Fruit fly (Drosophila melanogaster) whole organism, embryonic: ENCODE data around the gene CG6330.

Experiments used
- Ada2b ChIP-seq: fragments of 200-800 bp; sonication (Bioruptor generic); IDR thresholded peaks from 2 replicates; pipeline ENCODE4 v1.3.6; 2022; ENCODE audit warnings: missing biosample characterization, missing genetic modification characterization
- Bteb2 ChIP-seq: fragments of 200-800 bp; sonication (Bioruptor generic); optimal IDR thresholded peaks from 2 replicates; lab custom pipeline; 2016; ENCODE audit warnings: missing biosample characterization, missing genetic modification characterization
- CG11504 ChIP-seq: fragments of 200-800 bp; sonication (Bioruptor generic); optimal IDR thresholded peaks from 3 replicates; lab custom pipeline; 2019; ENCODE audit warnings: missing biosample characterization, mild to moderate bottlenecking, missing genetic modification characterization, moderate library complexity
- CG13287 ChIP-seq: fragments of 200-800 bp; sonication (Bioruptor generic); IDR thresholded peaks from 2 replicates; pipeline ENCODE4 v1.3.6; 2022; ENCODE audit warnings: missing biosample characterization, missing genetic modification characterization; ENCODE audit not compliant: partially characterized antibody
- CG14710 ChIP-seq: fragments of 200-800 bp; sonication (Bioruptor generic); optimal IDR thresholded peaks from 3 replicates; lab custom pipeline; 2019; ENCODE audit warnings: missing biosample characterization, mild to moderate bottlenecking, missing genetic modification characterization, moderate library complexity
- CG14965 ChIP-seq: fragments of 200-800 bp; sonication (Bioruptor generic); optimal IDR thresholded peaks from 2 replicates; lab custom pipeline; 2016; ENCODE audit warnings: missing biosample characterization, missing genetic modification characterization, borderline replicate concordance
- CG3726 ChIP-seq: fragments of 200-800 bp; sonication (Bioruptor generic); IDR thresholded peaks from 3 replicates; pipeline ENCODE4, ENCODE4 v1.3.6; 2022; ENCODE audit warnings: missing biosample characterization, missing genetic modification characterization
- CG4360 ChIP-seq: fragments of 200-800 bp; sonication (Bioruptor generic); IDR thresholded peaks from 2 replicates; pipeline ENCODE4 v1.3.6; 2022; ENCODE audit warnings: missing biosample characterization, missing genetic modification characterization
- CG4617 ChIP-seq: fragments of 200-800 bp; sonication (Bioruptor generic); optimal IDR thresholded peaks from 3 replicates; lab custom pipeline; 2016; ENCODE audit warnings: missing biosample characterization, missing genetic modification characterization, borderline replicate concordance
- CG6689 ChIP-seq: fragments of 200-800 bp; sonication (Bioruptor generic); IDR thresholded peaks from 2 replicates; pipeline ENCODE4 v1.3.6; 2022; ENCODE audit warnings: missing biosample characterization, missing genetic modification characterization
- CG8944 ChIP-seq: fragments of 200-800 bp; sonication (Bioruptor generic); optimal IDR thresholded peaks from 3 replicates; lab custom pipeline; 2016; ENCODE audit warnings: missing biosample characterization, missing genetic modification characterization
- CG9215 ChIP-seq: fragments of 200-800 bp; sonication (Bioruptor generic); IDR thresholded peaks from 2 replicates; pipeline ENCODE4 v1.3.6; 2022; ENCODE audit warnings: missing biosample characterization, missing genetic modification characterization
- CoRest ChIP-seq: fragments of 200-800 bp; sonication (Bioruptor generic); optimal IDR thresholded peaks from 3 replicates; lab custom pipeline; 2018; ENCODE audit warnings: missing biosample characterization, mild to moderate bottlenecking, missing genetic modification characterization, moderate library complexity
- Dll ChIP-seq: fragments of 200-800 bp; sonication (Bioruptor generic); IDR thresholded peaks from 4 replicates; pipeline ENCODE4 v1.3.6; 2022; ENCODE audit warnings: missing biosample characterization, missing genetic modification characterization; ENCODE audit not compliant: partially characterized antibody
- Ets97D ChIP-seq: fragments of 200-800 bp; sonication (Bioruptor generic); optimal IDR thresholded peaks from 3 replicates; lab custom pipeline; 2016; ENCODE audit warnings: missing biosample characterization, missing genetic modification characterization
- Hey ChIP-seq: fragments of 200-800 bp; sonication (Bioruptor generic); optimal IDR thresholded peaks from 3 replicates; lab custom pipeline; 2018; ENCODE audit warnings: missing biosample characterization, mild to moderate bottlenecking, missing genetic modification characterization
- MBD-R2 ChIP-seq: fragments of 200-800 bp; sonication (Bioruptor generic); IDR thresholded peaks from 2 replicates; pipeline ENCODE4 v1.3.6; 2022; ENCODE audit warnings: missing biosample characterization, missing genetic modification characterization
- MESR4 ChIP-seq: fragments of 200-800 bp; sonication (Bioruptor generic); optimal IDR thresholded peaks from 2 replicates; lab custom pipeline; 2018; ENCODE audit warnings: missing biosample characterization, mild to moderate bottlenecking, missing genetic modification characterization, moderate library complexity
- Med ChIP-seq: fragments of 200-800 bp; sonication (Bioruptor generic); peaks from one replicate; lab custom pipeline; 2016; ENCODE audit warnings: missing biosample characterization, missing genetic modification characterization, mild to moderate bottlenecking, inconsistent platforms, moderate library complexity
- Mes4 ChIP-seq: fragments of 200-800 bp; sonication (Bioruptor generic); optimal IDR thresholded peaks from 2 replicates; lab custom pipeline; 2016; ENCODE audit warnings: missing biosample characterization, missing genetic modification characterization
- NfI ChIP-seq: fragments of 200-800 bp; sonication (Bioruptor generic); optimal IDR thresholded peaks from 3 replicates; lab custom pipeline; 2018; ENCODE audit warnings: missing biosample characterization, mild to moderate bottlenecking, missing genetic modification characterization, moderate library complexity
- Oli ChIP-seq: fragments of 200-800 bp; sonication (Bioruptor generic); optimal IDR thresholded peaks from 2 replicates; lab custom pipeline; 2018; ENCODE audit warnings: missing biosample characterization, mild to moderate bottlenecking, missing genetic modification characterization, moderate library complexity
- Pdp1 ChIP-seq, 2 experiments: fragments of 200-800 bp; sonication (Bioruptor generic); optimal IDR thresholded peaks; 3 replicates each; lab custom pipeline; 2016; ENCODE audit warnings: missing biosample characterization in 2 of 2, missing genetic modification characterization in 2 of 2, mild to moderate bottlenecking in 1 of 2, moderate library complexity in 1 of 2
- Scr ChIP-seq: fragments of 200-800 bp; sonication (Bioruptor generic); IDR thresholded peaks from 2 replicates; pipeline ENCODE4 v1.3.6; 2022; ENCODE audit warnings: missing biosample characterization, missing genetic modification characterization; ENCODE audit not compliant: partially characterized antibody
- Sry-δ ChIP-seq: fragments of 200-800 bp; sonication (Bioruptor generic); optimal IDR thresholded peaks from 2 replicates; lab custom pipeline; 2016; ENCODE audit warnings: missing biosample characterization, missing genetic modification characterization
- Trl ChIP-seq, 3 experiments: fragments of >200 bp in 2 of 3; fragments of 200-800 bp in 1 of 3; sonication (Bioruptor generic) in 1 of 3; optimal IDR thresholded peaks; 2 replicates in 1 of 3; 3 replicates in 2 of 3; lab custom pipeline; 2016 to 2017; ENCODE audit warnings: missing biosample characterization in 1 of 3, missing genetic modification characterization in 1 of 3
- abd-A ChIP-seq: fragments of 200-800 bp; sonication (Bioruptor generic); optimal IDR thresholded peaks from 3 replicates; lab custom pipeline; 2019; ENCODE audit warnings: missing biosample characterization, mild to moderate bottlenecking, missing genetic modification characterization, moderate library complexity
- ato ChIP-seq: fragments of 200-800 bp; sonication (Bioruptor generic); IDR thresholded peaks from 2 replicates; pipeline ENCODE4 v1.3.6; 2022; ENCODE audit warnings: missing biosample characterization, missing genetic modification characterization; ENCODE audit not compliant: partially characterized antibody
- bowl ChIP-seq: fragments of 200-800 bp; sonication (Bioruptor generic); IDR thresholded peaks from 2 replicates; pipeline ENCODE4 v1.3.6; 2022; ENCODE audit warnings: missing biosample characterization, missing genetic modification characterization
- cad ChIP-seq: fragments of >200 bp; optimal IDR thresholded peaks from 2 replicates; lab custom pipeline; 2017; ENCODE audit warnings: missing biosample characterization, missing genetic modification characterization
- cwo ChIP-seq: fragments of 200-800 bp; sonication (Bioruptor generic); optimal IDR thresholded peaks from 3 replicates; lab custom pipeline; 2017; ENCODE audit warnings: missing biosample characterization, missing genetic modification characterization, mild to moderate bottlenecking, moderate library complexity, missing genetic modification reagents
- dm ChIP-seq: fragments of 200-800 bp; sonication (Bioruptor generic); optimal IDR thresholded peaks from 3 replicates; lab custom pipeline; 2016; ENCODE audit warnings: missing biosample characterization, missing genetic modification characterization
- gce ChIP-seq: fragments of 200-800 bp; sonication (Bioruptor generic); IDR thresholded peaks from 3 replicates; pipeline ENCODE4 v1.3.6; 2022; ENCODE audit warnings: missing biosample characterization, missing genetic modification characterization
- insv ChIP-seq, 2 experiments: fragments of 200-800 bp; sonication (Bioruptor generic); optimal IDR thresholded peaks; 3 replicates each; lab custom pipeline; 2016 to 2018; ENCODE audit warnings: missing biosample characterization in 2 of 2, missing genetic modification characterization in 2 of 2
- kah ChIP-seq: fragments of 200-800 bp; sonication (Bioruptor generic); optimal IDR thresholded peaks from 2 replicates; lab custom pipeline; 2018; ENCODE audit warnings: missing biosample characterization, mild to moderate bottlenecking, missing genetic modification characterization
- klu ChIP-seq: fragments of 200-800 bp; sonication (Bioruptor generic); IDR thresholded peaks from 2 replicates; pipeline ENCODE4 v1.3.6; 2022; ENCODE audit warnings: missing biosample characterization, missing genetic modification characterization
- lola ChIP-seq, 3 experiments: fragments of >200 bp in 2 of 3; fragments of 200-800 bp in 1 of 3; sonication (Bioruptor generic) in 1 of 3; optimal IDR thresholded peaks; 2 replicates each; lab custom pipeline; 2017 to 2019; ENCODE audit warnings: missing biosample characterization in 3 of 3, missing genetic modification characterization in 3 of 3, mild to moderate bottlenecking in 1 of 3, moderate library complexity in 1 of 3
- luna ChIP-seq: fragments of 200-800 bp; sonication (Bioruptor generic); optimal IDR thresholded peaks from 2 replicates; lab custom pipeline; 2016; ENCODE audit warnings: missing biosample characterization, missing genetic modification characterization
- mirr ChIP-seq: fragments of 200-800 bp; sonication (Bioruptor generic); optimal IDR thresholded peaks from 3 replicates; lab custom pipeline; 2018; ENCODE audit warnings: missing biosample characterization, mild to moderate bottlenecking, missing genetic modification characterization
- p53 ChIP-seq: fragments of 200-800 bp; sonication (Bioruptor generic); optimal IDR thresholded peaks from 2 replicates; lab custom pipeline; 2016; ENCODE audit warnings: missing biosample characterization, missing genetic modification characterization
- peb ChIP-seq: fragments of 200-800 bp; sonication (Bioruptor generic); IDR thresholded peaks from 2 replicates; pipeline ENCODE4 v1.3.6; 2022; ENCODE audit warnings: missing biosample characterization, missing genetic modification characterization
- scrt ChIP-seq: fragments of 200-800 bp; sonication (Bioruptor generic); optimal IDR thresholded peaks from 2 replicates; lab custom pipeline; 2018; ENCODE audit warnings: missing biosample characterization, mild to moderate bottlenecking, missing genetic modification characterization, moderate library complexity
- sens ChIP-seq: fragments of 200-800 bp; sonication (Bioruptor generic); peaks from one replicate; lab custom pipeline; 2016; ENCODE audit warnings: missing biosample characterization, missing genetic modification characterization
- sna ChIP-seq: fragments of 200-800 bp; sonication (Bioruptor generic); IDR thresholded peaks from 2 replicates; pipeline ENCODE4 v1.3.6; 2022; ENCODE audit warnings: missing biosample characterization, missing genetic modification characterization; ENCODE audit not compliant: partially characterized antibody
- toy ChIP-seq: fragments of 200-800 bp; sonication (Bioruptor generic); IDR thresholded peaks from 2 replicates; pipeline ENCODE4 v1.3.6; 2022; ENCODE audit warnings: missing biosample characterization, missing genetic modification characterization
- tx ChIP-seq: fragments of 200-800 bp; sonication (Bioruptor generic); optimal IDR thresholded peaks from 2 replicates; lab custom pipeline; 2016; ENCODE audit warnings: missing biosample characterization, missing genetic modification characterization
- unpg ChIP-seq: fragments of 200-800 bp; sonication (Bioruptor generic); optimal IDR thresholded peaks from 3 replicates; lab custom pipeline; 2018; ENCODE audit warnings: missing biosample characterization, mild to moderate bottlenecking, missing genetic modification characterization, moderate library complexity
- vfl ChIP-seq: fragments of 200-800 bp; sonication (Bioruptor generic); optimal IDR thresholded peaks from 2 replicates; lab custom pipeline; 2016; ENCODE audit warnings: missing biosample characterization, missing genetic modification characterization
- wek ChIP-seq: fragments of 200-800 bp; sonication (Bioruptor generic); optimal IDR thresholded peaks from 3 replicates; lab custom pipeline; 2018; ENCODE audit warnings: missing biosample characterization, mild to moderate bottlenecking, missing genetic modification characterization, moderate library complexity
- wor ChIP-seq: fragments of 200-800 bp; sonication (Bioruptor generic); IDR thresholded peaks from 2 replicates; pipeline ENCODE4 v1.3.6; 2022; ENCODE audit warnings: missing biosample characterization, missing genetic modification characterization

CG6330 gene

DNA sequence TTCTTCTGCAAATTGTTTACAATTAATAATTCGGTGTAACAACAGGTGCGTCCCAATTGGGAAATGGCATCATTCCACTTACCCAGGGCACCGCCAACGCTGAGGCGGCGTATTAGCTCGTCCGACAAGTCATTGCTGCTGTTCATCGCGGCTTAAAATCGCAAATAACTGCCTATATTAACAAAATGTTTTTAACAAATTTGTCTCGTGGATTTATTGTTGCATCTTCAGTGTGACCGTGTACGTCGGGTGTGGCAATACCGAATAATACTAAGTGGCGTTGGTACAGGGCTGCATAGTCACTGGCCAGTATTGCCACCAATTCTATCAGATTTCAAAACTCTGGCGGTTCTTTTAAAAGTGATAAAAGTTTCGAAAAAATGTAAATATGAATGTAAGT, 45.7 kb downstream of the CG6330 start, which contains the start of gene Ets97D (continued):
- TF ChIP-seq Oli (no peak), CG14710 (tag; lab: Kevin White, UChicago) (peak; percentile 63), CG14965 (no peak), toy (GFP tag; lab: Robert Waterston, UW) (no peak), Med (peak; percentile 68), wor (GFP tag; lab: Robert Waterston, UW) (no peak), dm (GFP tag; lab: Kevin White, UChicago) (peak; percentile 79), CG4360 (0 out of 2 replicates have a peak, but pooled peaks have one; percentile 9), luna (no peak), Ada2b (GFP tag; lab: Robert Waterston, UW) (no peak), abd-A (tag; lab: Kevin White, UChicago) (no peak), Trl (optimal IDR thresholded peaks at IDR 0.05; lab: Kevin White, UChicago) (no peak), Trl (GFP tag; optimal IDR thresholded peaks at IDR 0.05; lab: Kevin White, UChicago) (no peak), Pdp1 (GFP tag; optimal IDR thresholded peaks at IDR 0.05; lab: Kevin White, UChicago) (peak in 1 of 2 experiments; percentile 31), CG6689 (GFP tag; lab: Robert Waterston, UW) (no peak), wek (GFP tag; lab: Kevin White, UChicago) (no peak), CoRest (tag; lab: Kevin White, UChicago) (peak; percentile 38), CG13287 (peak; percentile 42; the same call in 1 of the 2 replicates), MBD-R2 (GFP tag; lab: Robert Waterston, UW) (peak; percentile 82), tx (GFP tag; lab: Kevin White, UChicago) (no peak), sens (GFP tag; lab: Kevin White, UChicago) (peak; percentile 77), Mes4 (no peak), CG11504 (tag; lab: Kevin White, UChicago) (peak; percentile 4), vfl (GFP tag; lab: Kevin White, UChicago) (peak; percentile 26), scrt (peak; percentile 68), kah (GFP tag; lab: Kevin White, UChicago) (peak; percentile 75), CG3726 (GFP tag; lab: Robert Waterston, UW) (no peak), Sry-δ (GFP tag; lab: Kevin White, UChicago) (peak; percentile 27), bowl (GFP tag; lab: Robert Waterston, UW) (no peak), cwo (GFP tag; lab: Kevin White, UChicago) (no peak), Hey (tag; lab: Kevin White, UChicago) (no peak), CG9215 (GFP tag; lab: Robert Waterston, UW) (no peak), unpg (GFP tag; lab: Kevin White, UChicago) (no peak), Ets97D (GFP tag; lab: Kevin White, UChicago) (peak; percentile 84), peb (no peak), p53 (GFP tag; lab: Kevin White, UChicago) (peak; percentile 1), ato (GFP tag; lab: Robert Waterston, UW) (no peak), klu (GFP tag; lab: Robert Waterston, UW) (no peak), mirr (GFP tag; lab: Kevin White, UChicago) (no peak), insv (GFP tag; optimal IDR thresholded peaks at IDR 0.05; lab: Kevin White, UChicago) (peak in 1 of 2 experiments; percentile 42), lola (GFP tag; optimal IDR thresholded peaks at IDR 0.05; lab: Kevin White, UChicago) (no peak), CG8944 (no peak), Bteb2 (GFP tag; lab: Kevin White, UChicago) (no peak), Scr (GFP tag; lab: Robert Waterston, UW) (peak; percentile 19; the same call in 1 of the 2 replicates), cad (GFP tag; lab: Kevin White, UChicago) (no peak), NfI (GFP tag; lab: Kevin White, UChicago) (no peak), Dll (peak; percentile 43; the same call in 2 of the 4 replicates), CG4617 (peak; percentile 94), sna (GFP tag; lab: Robert Waterston, UW) (no peak), gce (no peak), MESR4 (peak; percentile 61)
